Worm (Caenorhabditis elegans) whole organism, midembryonic: ENCODE results near the gene C49C8.2.

ENCODE experiments used
- T22C8.4 ChIP-seq: fragments of 200-800 bp; sonication (Bioruptor generic); IDR thresholded peaks from 2 replicates; pipeline ENCODE4 v1.3.6; 2022; ENCODE audit warnings: missing genetic modification characterization, missing compliant biosample characterization
- cog-1 ChIP-seq: sonication (generic microtip); optimal IDR thresholded peaks from 2 replicates; lab custom pipeline; 2016; ENCODE audit warnings: missing genetic modification characterization, missing compliant biosample characterization
- flt-1 ChIP-seq: fragments of 200-800 bp; sonication (Bioruptor generic); IDR thresholded peaks from 2 replicates; pipeline ENCODE4 v1.3.6; 2022; ENCODE audit warnings: missing genetic modification characterization, missing compliant biosample characterization
- klf-2 ChIP-seq: fragments of 200-800 bp; sonication (Bioruptor generic); conservative IDR thresholded peaks from 2 replicates; pipeline ENCODE4 v1.3.6; 2022; ENCODE audit warnings: missing genetic modification reagents, missing genetic modification characterization, missing compliant biosample characterization
- med-1 ChIP-seq: sonication (generic microtip); optimal IDR thresholded peaks from 2 replicates; lab custom pipeline; 2017; ENCODE audit warnings: missing genetic modification characterization, mild to moderate bottlenecking, missing compliant biosample characterization, antibody characterized with exemption, missing genetic modification reagents; ENCODE audit not compliant: insufficient read depth
- ref-1 ChIP-seq: fragments of 200-800 bp; sonication (Bioruptor generic); conservative IDR thresholded peaks from 2 replicates; pipeline ENCODE4 v1.3.6; 2022; ENCODE audit warnings: missing genetic modification reagents, missing genetic modification characterization, missing compliant biosample characterization
- tab-1 ChIP-seq: fragments of 200-800 bp; sonication (Bioruptor generic); IDR thresholded peaks from 2 replicates; pipeline ENCODE4 v1.3.6; 2022; ENCODE audit warnings: missing genetic modification characterization, missing compliant biosample characterization
- ztf-23 ChIP-seq: fragments of 200-800 bp; sonication (Bioruptor generic); IDR thresholded peaks from 2 replicates; pipeline ENCODE4 v1.3.6; 2022; ENCODE audit warnings: missing genetic modification reagents, missing genetic modification characterization, missing compliant biosample characterization
- ztf-29 ChIP-seq: fragments of 200-800 bp; sonication (Bioruptor generic); IDR thresholded peaks from 2 replicates; pipeline ENCODE4 v1.3.6; 2022; ENCODE audit warnings: missing genetic modification reagents, missing genetic modification characterization, missing compliant biosample characterization

- TF ChIP-seq med-1 (GFP tag; lab: Kevin White, UChicago) (no peak), ztf-29 (no peak), T22C8.4 (no peak), flt-1 (GFP tag; lab: Robert Waterston, UW) (no peak), cog-1 (tag; lab: Kevin White, UChicago) (no peak), tab-1 (no peak), ref-1 (GFP tag; lab: Robert Waterston, UW) (no peak), ztf-23 (GFP tag; lab: Robert Waterston, UW) (no peak), klf-2 (GFP tag; lab: Robert Waterston, UW) (no peak)
Observed at ce11 chrIV:8648502-8648901, 2.4 kb upstream of the C49C8.2 start, which contains the start of gene cyp-33E1.
